Worm (Caenorhabditis elegans): ENCODE measurements around the gene B0393.7.

ce11 chrIII:4762846-4763245 lies 15.1 kb downstream of the B0393.7 start:
- no peak for TF ChIP-seq nfya-2 (GFP tag; IDR thresholded peaks at IDR 0.05)
- TF ChIP-seq tbx-9 (tag; optimal IDR thresholded peaks at IDR 0.05; ENCODE audit: borderline replicate concordance), result no peak
- no peak for TF ChIP-seq dpl-1 (GFP tag; optimal IDR thresholded peaks at IDR 0.05)

All from whole organism, young adult.